Fruit fly (Drosophila melanogaster) whole organism, pupa: ENCODE data around the gene CG32808.

Experiments used
- CG10348 ChIP-seq: fragments of 200-800 bp; sonication (Bioruptor generic); IDR thresholded peaks from 2 replicates; pipeline ENCODE4 v1.3.6; 2022; ENCODE audit warnings: missing biosample characterization, missing genetic modification characterization
- CG12605 ChIP-seq: fragments of 200-800 bp; sonication (Bioruptor generic); IDR thresholded peaks from 2 replicates; pipeline ENCODE4 v1.3.6; 2022; ENCODE audit warnings: missing biosample characterization, missing genetic modification characterization
- CG17806 ChIP-seq: fragments of 200-800 bp; sonication (Bioruptor generic); optimal IDR thresholded peaks from 2 replicates; lab custom pipeline; 2018; ENCODE audit warnings: missing biosample characterization, mild to moderate bottlenecking, missing genetic modification characterization, moderate library complexity
- CG34367 ChIP-seq: fragments of 200-800 bp; sonication (Bioruptor generic); optimal IDR thresholded peaks from 2 replicates; lab custom pipeline; 2018; ENCODE audit warnings: missing biosample characterization, mild to moderate bottlenecking, missing genetic modification characterization
- CG8159 ChIP-seq: fragments of 200-800 bp; sonication (Bioruptor generic); optimal IDR thresholded peaks from 3 replicates; lab custom pipeline; 2018; ENCODE audit warnings: missing biosample characterization, mild to moderate bottlenecking, missing genetic modification characterization, moderate library complexity
- CG8301 ChIP-seq: fragments of 200-800 bp; sonication (Bioruptor generic); optimal IDR thresholded peaks from 2 replicates; lab custom pipeline; 2018; ENCODE audit warnings: missing biosample characterization, mild to moderate bottlenecking, missing genetic modification characterization
- D1 ChIP-seq: fragments of 200-800 bp; sonication (Bioruptor generic); optimal IDR thresholded peaks from 2 replicates; lab custom pipeline; 2018; ENCODE audit warnings: missing biosample characterization, mild to moderate bottlenecking, missing genetic modification characterization, moderate library complexity
- EcR ChIP-seq: fragments of 200-800 bp; sonication (Bioruptor generic); optimal IDR thresholded peaks from 3 replicates; lab custom pipeline; 2019; ENCODE audit warnings: missing biosample characterization, missing genetic modification characterization, mild to moderate bottlenecking, moderate library complexity, missing genetic modification reagents
- Ets98B ChIP-seq: fragments of 200-800 bp; sonication (Bioruptor generic); IDR thresholded peaks from 2 replicates; pipeline ENCODE4 v1.3.6; 2022; ENCODE audit warnings: missing biosample characterization, missing genetic modification characterization
- Pif1A ChIP-seq: fragments of 200-800 bp; sonication (Bioruptor generic); optimal IDR thresholded peaks from 3 replicates; lab custom pipeline; 2016; ENCODE audit warnings: missing biosample characterization, missing genetic modification characterization
- Pif1B ChIP-seq: fragments of 200-800 bp; sonication (Bioruptor generic); optimal IDR thresholded peaks from 3 replicates; lab custom pipeline; 2016; ENCODE audit warnings: missing biosample characterization, missing genetic modification characterization
- Snoo ChIP-seq: fragments of 200-800 bp; sonication (Bioruptor generic); optimal IDR thresholded peaks from 3 replicates; lab custom pipeline; 2017; ENCODE audit warnings: missing biosample characterization, mild to moderate bottlenecking, missing genetic modification characterization, inconsistent platforms
- fd96Ca ChIP-seq: fragments of 200-800 bp; sonication (Bioruptor generic); IDR thresholded peaks from 3 replicates; pipeline ENCODE4 v1.3.6; 2022; ENCODE audit warnings: missing biosample characterization, missing genetic modification characterization

DNA sequence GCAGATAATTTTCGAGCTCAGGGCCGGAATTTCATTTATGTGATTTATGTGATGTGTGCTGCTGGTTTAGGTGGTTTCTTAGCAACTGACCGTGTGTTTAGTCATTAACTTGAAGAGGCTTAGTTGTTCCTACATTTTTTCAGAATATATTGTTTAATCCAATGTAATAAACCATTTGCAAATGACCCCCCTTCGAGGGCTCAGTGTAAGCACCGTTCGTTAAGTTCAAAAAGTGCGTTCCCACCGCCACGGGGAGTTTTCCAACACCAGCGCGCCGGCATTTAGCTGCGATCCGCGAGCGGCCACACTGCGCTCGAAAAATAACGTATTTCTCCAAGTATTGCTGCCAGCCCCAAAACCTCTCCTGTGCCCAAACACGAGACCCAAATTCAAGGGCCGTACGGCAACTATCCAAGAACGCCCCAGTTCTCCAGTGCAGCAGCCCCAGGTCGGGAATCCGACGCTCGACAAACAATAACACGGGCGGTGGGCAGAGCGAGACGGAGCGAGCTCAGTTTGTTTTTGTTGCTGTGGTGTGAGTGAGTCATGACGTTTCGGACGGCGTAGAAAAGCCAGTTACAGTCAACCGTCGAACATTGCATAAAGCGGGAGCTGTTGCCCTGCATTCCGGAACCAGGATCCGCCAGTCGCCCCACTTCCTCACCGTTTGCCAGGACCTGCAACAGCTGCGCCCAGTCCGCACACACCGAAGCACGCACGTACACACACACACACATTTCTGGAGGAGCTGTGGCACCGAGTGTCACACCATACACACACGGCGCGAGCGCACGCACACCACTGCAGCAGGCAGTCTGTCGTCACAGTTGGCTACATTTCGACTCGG, 8.9 kb upstream of the CG32808 start, which contains the start of gene rush:
- TF ChIP-seq Ets98B (GFP tag; lab: Robert Waterston, UW) (no peak; the same call in 1 of the 2 replicates), D1 (tag; lab: Kevin White, UChicago) (no peak), CG8301 (no peak), Pif1A (GFP tag; lab: Kevin White, UChicago) (no peak), CG8159 (tag; lab: Kevin White, UChicago) (peak; percentile 16), CG17806 (tag; lab: Kevin White, UChicago) (no peak), Snoo (no peak), CG34367 (tag; lab: Kevin White, UChicago) (no peak), CG12605 (GFP tag; lab: Robert Waterston, UW) (no peak), CG10348 (no peak), Pif1B (GFP tag; lab: Kevin White, UChicago) (no peak), fd96Ca (GFP tag; lab: Robert Waterston, UW) (peak; percentile 28; the same call in 1 of the 3 replicates), EcR (GFP tag; lab: Kevin White, UChicago) (no peak)
